Worm (Caenorhabditis elegans) whole organism, young adult: ENCODE data around the gene warf-1.

Experiments
- F52B5.7 ChIP-seq: sonication (generic microtip); optimal IDR thresholded peaks from 2 replicates; lab custom pipeline; 2016; ENCODE audit warnings: mild to moderate bottlenecking, missing genetic modification characterization, missing compliant biosample characterization
- ama-1 ChIP-seq, 3 experiments: fragments of 150-350 bp in 1 of 3; sonication (generic microtip) in 2 of 3; optimal IDR thresholded peaks; 2 replicates each; lab custom pipeline; 2014 to 2018; ENCODE audit warnings: missing biosample characterization in 2 of 3, missing genetic modification characterization in 2 of 3, missing genetic modification reagents in 2 of 3
- attf-3 ChIP-seq: fragments of 200-800 bp; sonication (Bioruptor generic); conservative IDR thresholded peaks from 2 replicates; pipeline ENCODE4 v1.3.6; 2022; ENCODE audit warnings: missing genetic modification reagents, missing genetic modification characterization, missing compliant biosample characterization
- ccch-3 ChIP-seq: fragments of 200-800 bp; sonication (Bioruptor generic); optimal IDR thresholded peaks from 2 replicates; lab custom pipeline; 2018; ENCODE audit warnings: mild to moderate bottlenecking, missing genetic modification characterization, missing compliant biosample characterization
- fkh-3 ChIP-seq: sonication (generic microtip); optimal IDR thresholded peaks from 2 replicates; lab custom pipeline; 2016; ENCODE audit warnings: mild to moderate bottlenecking, missing genetic modification characterization, missing compliant biosample characterization
- sea-2 ChIP-seq: fragments of 200-800 bp; sonication (Bioruptor generic); IDR thresholded peaks from 2 replicates; pipeline ENCODE4 v1.3.6; 2022; ENCODE audit warnings: missing genetic modification characterization, missing compliant biosample characterization
- snpc-1.3 ChIP-seq: sonication (generic microtip); optimal IDR thresholded peaks from 2 replicates; lab custom pipeline; 2017; ENCODE audit warnings: missing genetic modification characterization, mild to moderate bottlenecking, missing compliant biosample characterization, antibody characterized with exemption, moderate library complexity, missing genotype, missing genetic modification reagents; ENCODE audit not compliant: insufficient read depth
- snpc-4 ChIP-seq, 5 experiments: fragments of 150-350 bp in 1 of 5; sonication (generic microtip) in 4 of 5; optimal IDR thresholded peaks; 2 replicates each; lab custom pipeline; 2014 to 2018; ENCODE audit warnings: missing genetic modification characterization in 5 of 5, missing biosample characterization in 3 of 5, antibody characterized with exemption in 2 of 5, mild to moderate bottlenecking in 2 of 5, missing compliant biosample characterization in 2 of 5, missing genotype in 2 of 5, moderate library complexity in 2 of 5, missing genetic modification reagents in 1 of 5
- tlf-1 ChIP-seq: fragments of 200-800 bp; sonication (Bioruptor generic); optimal IDR thresholded peaks from 2 replicates; lab custom pipeline; 2018; ENCODE audit warnings: mild to moderate bottlenecking, missing genetic modification characterization, missing compliant biosample characterization
- unc-130 ChIP-seq: sonication (generic microtip); optimal IDR thresholded peaks from 2 replicates; lab custom pipeline; 2016; ENCODE audit warnings: missing genetic modification reagents, missing genetic modification characterization, missing compliant biosample characterization

- no peak for TF ChIP-seq ama-1 (optimal IDR thresholded peaks at IDR 0.05; lab: Kevin White, UChicago)
- no peak for TF ChIP-seq ama-1 (GFP tag; optimal IDR thresholded peaks at IDR 0.05; lab: Kevin White, UChicago)
- no peak for TF ChIP-seq tlf-1 (GFP tag; lab: Kevin White, UChicago)
- no peak for TF ChIP-seq sea-2 (GFP tag; lab: Robert Waterston, UW)
- TF ChIP-seq unc-130 (GFP tag; lab: Kevin White, UChicago), result no peak
- no peak for TF ChIP-seq F52B5.7 (tag; lab: Kevin White, UChicago)
- no peak for TF ChIP-seq snpc-4 (GFP tag; optimal IDR thresholded peaks at IDR 0.05; lab: Kevin White, UChicago)
- TF ChIP-seq snpc-4 (tag; optimal IDR thresholded peaks at IDR 0.05; lab: Kevin White, UChicago), result no peak
- TF ChIP-seq attf-3 (GFP tag; lab: Robert Waterston, UW), result no peak
- no peak for TF ChIP-seq fkh-3
- no peak for TF ChIP-seq ccch-3 (GFP tag; lab: Kevin White, UChicago)
- TF ChIP-seq snpc-1.3 (tag; lab: Kevin White, UChicago), result no peak
Measured at ce11 chrIV:7646861-7647260, 12.3 kb downstream of the warf-1 start.
